Fruit fly (Drosophila melanogaster): ENCODE results near the gene Antp.

The Antp gene

DNA sequence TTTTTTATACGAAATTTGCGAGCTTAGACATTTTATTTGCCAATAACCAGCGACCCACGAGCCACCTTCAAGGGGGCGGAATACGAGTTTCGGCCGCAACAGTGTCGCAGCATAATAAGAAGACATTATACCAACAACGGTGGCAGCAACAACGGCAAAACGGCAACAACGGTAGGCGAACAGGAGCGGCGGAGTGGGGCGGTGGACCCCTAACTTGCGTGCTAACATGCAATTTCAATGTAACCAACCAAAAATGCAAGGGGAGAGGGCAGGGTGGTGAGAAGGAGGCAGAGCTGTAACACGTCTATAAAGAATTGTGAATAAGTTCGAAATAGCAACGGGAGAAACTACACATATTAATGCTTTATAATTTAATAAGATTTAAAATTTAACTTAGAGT, 74.8 kb downstream of the Antp start:
- TF ChIP-seq CTCF (optimal IDR thresholded peaks at IDR 0.05): no peak
- TF ChIP-seq CG8478 (optimal IDR thresholded peaks at IDR 0.05): no peak

DNA sequence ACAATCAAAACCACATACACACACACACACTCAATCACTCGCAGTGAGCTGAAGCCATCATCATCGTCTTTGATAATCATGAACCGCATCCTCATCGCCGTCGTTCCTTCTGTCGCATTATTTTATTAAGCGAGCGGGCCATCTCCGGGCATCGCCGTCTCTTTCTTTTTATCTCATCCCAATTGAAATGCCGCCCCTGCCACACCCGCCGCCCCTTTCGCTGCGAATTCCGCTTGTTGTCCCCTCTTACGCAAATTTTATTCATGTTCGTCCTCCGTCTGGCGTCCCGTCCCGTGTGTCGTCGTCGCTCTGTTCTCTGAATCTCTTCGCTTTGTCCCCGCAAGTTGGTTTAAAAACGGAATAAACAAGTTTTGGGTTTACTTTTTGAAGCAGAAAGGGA, 75.8 kb downstream of the Antp start:
- TF ChIP-seq CG8478 (optimal IDR thresholded peaks at IDR 0.05) (no peak), CTCF (optimal IDR thresholded peaks at IDR 0.05) (no peak)

dm6 chr3R:6921256-6921966, 77.6 kb downstream of the Antp start:
- TF ChIP-seq CTCF (optimal IDR thresholded peaks at IDR 0.05) (no peak), CG8478 (optimal IDR thresholded peaks at IDR 0.05) (no peak)

dm6 chr3R:6919974-6920373, 79.1 kb downstream of the Antp start:
- TF ChIP-seq CG8478 (optimal IDR thresholded peaks at IDR 0.05): no peak
- TF ChIP-seq CTCF (optimal IDR thresholded peaks at IDR 0.05): no peak

dm6 chr3R:6918270-6918669, 80.8 kb downstream of the Antp start:
- TF ChIP-seq CG8478 (optimal IDR thresholded peaks at IDR 0.05) (no peak), CTCF (optimal IDR thresholded peaks at IDR 0.05) (no peak)

DNA sequence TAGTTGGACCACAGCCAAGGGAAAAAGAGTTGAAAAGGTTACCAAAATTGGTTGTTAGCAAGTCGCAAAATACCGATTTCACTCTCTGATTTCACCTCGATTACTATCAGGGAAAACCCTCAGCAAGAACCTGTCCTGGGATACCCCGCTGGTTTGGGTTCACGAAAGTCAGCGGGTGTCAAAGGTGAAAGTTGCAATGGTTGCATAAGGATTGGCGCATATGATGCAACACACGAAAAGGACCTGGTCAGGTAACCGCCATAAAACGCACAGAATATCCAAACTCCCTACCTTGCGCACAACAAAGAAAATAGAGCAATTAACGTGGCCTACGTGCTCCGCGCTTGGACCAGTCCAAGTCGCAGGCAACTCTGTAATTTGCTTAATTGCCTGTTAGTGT, 82.3 kb downstream of the Antp start:
- TF ChIP-seq CG8478 (optimal IDR thresholded peaks at IDR 0.05) (no peak), CTCF (optimal IDR thresholded peaks at IDR 0.05) (no peak)

DNA sequence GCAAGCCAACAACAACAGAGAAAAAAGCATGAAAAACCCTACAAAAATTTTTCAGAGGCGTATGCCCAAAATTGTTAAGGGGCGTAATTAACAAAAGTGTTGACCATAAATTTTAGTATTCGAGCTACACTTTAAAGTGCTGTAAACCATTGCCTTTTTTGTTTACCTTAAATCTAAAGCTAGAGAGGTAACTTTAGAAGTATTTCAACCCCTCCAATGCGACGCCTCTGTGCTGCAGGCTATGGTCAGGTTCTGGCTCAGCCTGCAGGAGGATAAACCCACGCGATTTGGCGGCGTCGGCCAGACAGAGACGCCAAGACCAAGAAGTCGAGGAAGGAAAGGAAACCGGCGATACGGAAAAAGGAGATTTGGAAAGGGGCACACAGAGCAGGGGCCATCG, 84.6 kb downstream of the Antp start:
- TF ChIP-seq CG8478 (optimal IDR thresholded peaks at IDR 0.05): no peak
- no peak for TF ChIP-seq CTCF (optimal IDR thresholded peaks at IDR 0.05)

dm6 chr3R:6912251-6913215, 86.5 kb downstream of the Antp start:
- TF ChIP-seq CTCF (optimal IDR thresholded peaks at IDR 0.05): peak; percentile 100
- TF ChIP-seq CG8478 (optimal IDR thresholded peaks at IDR 0.05): no peak

DNA sequence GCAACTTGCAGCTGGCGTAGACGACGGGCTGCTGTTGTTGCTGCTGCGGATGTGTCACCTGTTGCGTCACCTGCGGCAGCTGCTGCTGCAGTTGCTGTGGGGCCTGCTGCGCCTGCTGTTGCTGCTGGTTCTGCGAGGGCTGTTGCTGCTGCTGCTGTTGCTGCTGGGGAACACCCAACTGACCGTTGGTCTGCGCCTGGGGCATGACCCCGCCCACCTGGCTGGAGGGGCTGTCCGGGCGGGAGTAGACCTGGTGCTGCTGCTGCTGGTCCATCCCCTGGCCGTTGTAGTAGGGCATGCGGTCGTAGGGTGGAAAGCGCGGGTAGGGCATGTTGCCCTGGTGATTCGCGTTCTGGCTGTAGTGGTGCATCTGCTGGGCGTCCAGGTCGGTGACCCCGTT, 89.6 kb downstream of the Antp start:
- no peak for TF ChIP-seq CTCF (optimal IDR thresholded peaks at IDR 0.05)
- no peak for TF ChIP-seq CG8478 (optimal IDR thresholded peaks at IDR 0.05)

dm6 chr3R:6908105-6908504, 90.9 kb downstream of the Antp start:
- TF ChIP-seq CTCF (optimal IDR thresholded peaks at IDR 0.05) (peak; percentile 63 to 72), CG8478 (optimal IDR thresholded peaks at IDR 0.05) (no peak)

DNA sequence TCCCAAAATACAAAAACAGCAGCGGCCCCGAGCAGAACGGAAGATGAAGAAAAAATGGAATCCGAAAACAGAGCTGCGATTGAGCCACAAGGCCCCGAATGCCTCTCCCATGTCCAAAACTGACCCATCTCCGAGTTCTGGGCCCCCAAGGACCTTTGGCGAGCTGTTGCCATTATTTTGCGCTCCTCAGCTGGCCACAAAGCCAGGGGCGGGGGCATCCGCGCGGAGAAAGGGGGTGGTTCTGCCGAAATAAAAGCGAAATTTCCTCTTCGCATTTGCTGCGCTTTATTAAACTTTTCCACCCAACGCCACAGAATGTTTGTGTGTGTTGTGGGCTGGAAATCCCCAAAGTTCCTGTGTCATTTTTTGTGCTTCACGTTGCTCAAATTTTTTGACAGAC, 94.7 kb downstream of the Antp start:
- TF ChIP-seq CTCF (optimal IDR thresholded peaks at IDR 0.05) (no peak), CG8478 (optimal IDR thresholded peaks at IDR 0.05) (no peak)

- TF ChIP-seq CTCF (optimal IDR thresholded peaks at IDR 0.05) (no peak), CG8478 (optimal IDR thresholded peaks at IDR 0.05) (no peak)
Measured at dm6 chr3R:6903289-6903791, 95.7 kb downstream of the Antp start.

DNA sequence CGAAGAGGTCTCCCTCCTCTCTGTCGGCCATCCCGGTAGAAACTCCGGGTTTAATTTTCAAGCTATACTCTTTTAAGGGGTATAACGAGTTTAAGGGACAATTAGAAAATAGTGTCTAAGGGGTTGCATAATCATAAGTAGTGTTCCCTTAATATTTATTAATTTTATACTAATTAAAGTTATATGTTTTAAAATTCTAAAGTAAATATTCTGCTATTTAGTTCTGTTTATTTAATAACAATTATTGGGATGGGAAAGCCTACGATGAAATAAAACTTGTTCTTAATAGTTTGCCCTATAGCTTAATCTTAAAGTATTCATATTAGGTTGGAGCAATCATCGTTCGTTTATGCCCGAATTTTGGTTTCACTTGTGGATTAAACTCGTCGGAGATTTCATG, 100.1 kb downstream of the Antp start:
- TF ChIP-seq CTCF (optimal IDR thresholded peaks at IDR 0.05): no peak
- TF ChIP-seq CG8478 (optimal IDR thresholded peaks at IDR 0.05): no peak

- TF ChIP-seq CG8478 (optimal IDR thresholded peaks at IDR 0.05) (no peak), CTCF (optimal IDR thresholded peaks at IDR 0.05) (no peak)
Measured at dm6 chr3R:6893137-6893578, 105.9 kb downstream of the Antp start.

DNA sequence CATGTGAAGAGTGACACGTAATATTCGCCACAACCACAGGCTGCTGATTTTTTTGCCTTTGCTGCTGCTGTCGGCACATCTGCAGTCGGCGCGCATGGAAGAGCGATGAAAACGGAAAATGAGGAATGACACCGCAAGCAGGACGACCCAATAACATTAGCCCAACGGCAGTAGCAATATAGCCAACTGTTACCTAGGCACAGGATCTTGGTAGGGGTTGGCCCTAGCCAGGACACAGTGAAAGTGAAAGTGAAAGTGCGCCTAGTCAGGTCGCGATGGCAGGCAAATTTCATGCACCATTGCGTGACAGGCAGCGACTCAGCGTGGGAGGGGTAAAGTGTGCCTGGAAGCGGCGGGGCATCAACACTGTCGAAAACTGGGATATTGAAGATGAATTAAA, 110.2 kb downstream of the Antp start:
- TF ChIP-seq CTCF (optimal IDR thresholded peaks at IDR 0.05) (no peak), CG8478 (optimal IDR thresholded peaks at IDR 0.05) (no peak)

Data from S2 (cell line).